Worm (Caenorhabditis elegans): ENCODE measurements around the gene cutl-5.

DNA sequence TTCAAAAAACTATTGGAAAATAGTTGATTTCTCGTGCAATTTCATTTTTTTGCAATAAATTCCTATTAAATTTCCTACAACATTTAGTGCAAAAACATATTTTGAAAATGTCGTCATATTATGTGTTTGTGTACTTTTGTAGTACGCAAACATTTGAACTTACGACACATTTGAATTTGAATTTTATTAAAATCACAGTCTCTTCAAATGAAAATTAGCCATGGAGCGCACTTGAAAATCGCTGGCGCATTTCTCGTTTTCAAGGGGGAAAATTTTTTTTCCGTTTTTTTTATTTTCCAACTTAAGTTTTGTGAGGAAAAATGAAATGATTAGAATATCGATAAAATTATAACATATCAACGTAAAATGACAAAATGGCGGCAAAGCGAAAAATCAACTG is 31.8 kb upstream of the cutl-5 start:
- TF ChIP-seq him-1 (tag; optimal IDR thresholded peaks at IDR 0.05) = no peak
- TF ChIP-seq dao-5 (tag; optimal IDR thresholded peaks at IDR 0.05) = no peak
- peak; percentile 56 for TF ChIP-seq W03F9.2 (tag; optimal IDR thresholded peaks at IDR 0.05)

Data from whole organism, L4/young adult.